Worm (Caenorhabditis elegans) whole organism, late embryonic: ENCODE measurements around the gene sru-24.

Experiments
- C38D4.7 ChIP-seq: fragments of 200-800 bp; sonication (Bioruptor generic); optimal IDR thresholded peaks from 2 replicates; lab custom pipeline; 2018; ENCODE audit warnings: mild to moderate bottlenecking, missing genetic modification characterization, moderate library complexity, missing compliant biosample characterization
- K09A11.1 ChIP-seq: sonication (generic microtip); optimal IDR thresholded peaks from 2 replicates; lab custom pipeline; 2017; ENCODE audit warnings: antibody characterized with exemption, mild to moderate bottlenecking, missing genetic modification characterization, missing compliant biosample characterization; ENCODE audit not compliant: insufficient read depth
- ahr-1 ChIP-seq: sonication (generic microtip); optimal IDR thresholded peaks from 2 replicates; lab custom pipeline; 2016; ENCODE audit warnings: missing genetic modification characterization, missing compliant biosample characterization
- ama-1 ChIP-seq: fragments of 150-350 bp; optimal IDR thresholded peaks from 2 replicates; lab custom pipeline; 2014
- ceh-14 ChIP-seq: sonication (generic microtip); optimal IDR thresholded peaks from 2 replicates; lab custom pipeline; 2016; ENCODE audit warnings: missing genotype, missing genetic modification characterization, missing compliant biosample characterization
- ceh-18 ChIP-seq: sonication (generic microtip); optimal IDR thresholded peaks from 2 replicates; lab custom pipeline; 2016; ENCODE audit warnings: missing genetic modification characterization, missing compliant biosample characterization
- ceh-19 ChIP-seq: fragments of 200-800 bp; sonication (Bioruptor generic); optimal IDR thresholded peaks from 2 replicates; lab custom pipeline; 2018; ENCODE audit warnings: mild to moderate bottlenecking, missing genetic modification characterization, missing compliant biosample characterization
- ceh-2 ChIP-seq: sonication (generic microtip); optimal IDR thresholded peaks from 2 replicates; lab custom pipeline; 2016; ENCODE audit warnings: missing genotype, missing genetic modification characterization, missing compliant biosample characterization
- ceh-22 ChIP-seq: sonication (generic microtip); optimal IDR thresholded peaks from 2 replicates; lab custom pipeline; 2017; ENCODE audit warnings: missing biosample characterization, missing genetic modification characterization
- ceh-24 ChIP-seq: sonication (generic microtip); optimal IDR thresholded peaks from 2 replicates; lab custom pipeline; 2016; ENCODE audit warnings: mild to moderate bottlenecking, missing genetic modification characterization, missing compliant biosample characterization
- ceh-30 ChIP-seq: fragments of 150-350 bp; optimal IDR thresholded peaks from 2 replicates; lab custom pipeline; 2014; ENCODE audit warnings: missing biosample characterization, missing genetic modification characterization
- ceh-34 ChIP-seq: sonication (generic microtip); optimal IDR thresholded peaks from 2 replicates; lab custom pipeline; 2016; ENCODE audit warnings: mild to moderate bottlenecking, missing genetic modification characterization, missing compliant biosample characterization
- ceh-48 ChIP-seq: sonication (generic microtip); optimal IDR thresholded peaks from 2 replicates; lab custom pipeline; 2016; ENCODE audit warnings: missing genetic modification characterization, inconsistent platforms, missing compliant biosample characterization
- ceh-6 ChIP-seq: fragments of 200-800 bp; sonication (Bioruptor generic); optimal IDR thresholded peaks from 2 replicates; lab custom pipeline; 2018; ENCODE audit warnings: mild to moderate bottlenecking, missing genetic modification characterization, missing compliant biosample characterization
- ceh-9 ChIP-seq: sonication (generic microtip); optimal IDR thresholded peaks from 2 replicates; lab custom pipeline; 2016; ENCODE audit warnings: mild to moderate bottlenecking, missing genetic modification characterization, inconsistent platforms, missing compliant biosample characterization
- che-1 ChIP-seq: sonication (generic microtip); optimal IDR thresholded peaks from 2 replicates; lab custom pipeline; 2016; ENCODE audit warnings: mild to moderate bottlenecking, missing genetic modification characterization, missing compliant biosample characterization
- dmd-4 ChIP-seq: sonication (generic microtip); optimal IDR thresholded peaks from 2 replicates; lab custom pipeline; 2016; ENCODE audit warnings: borderline replicate concordance, missing genetic modification characterization, missing compliant biosample characterization
- elt-4 ChIP-seq: sonication (generic microtip); optimal IDR thresholded peaks from 2 replicates; lab custom pipeline; 2016; ENCODE audit warnings: missing genetic modification characterization, missing compliant biosample characterization
- fax-1 ChIP-seq: sonication (generic microtip); optimal IDR thresholded peaks from 2 replicates; lab custom pipeline; 2016; ENCODE audit warnings: missing genotype, missing genetic modification characterization, missing compliant biosample characterization
- fkh-6 ChIP-seq: sonication (generic microtip); optimal IDR thresholded peaks from 2 replicates; lab custom pipeline; 2016; ENCODE audit warnings: missing genetic modification characterization, missing compliant biosample characterization
- gmeb-2 ChIP-seq: sonication (generic microtip); optimal IDR thresholded peaks from 2 replicates; lab custom pipeline; 2016; ENCODE audit warnings: missing genetic modification characterization, inconsistent platforms, missing compliant biosample characterization
- hlh-8 ChIP-seq: sonication (generic microtip); optimal IDR thresholded peaks from 2 replicates; lab custom pipeline; 2016; ENCODE audit warnings: missing genotype, missing genetic modification characterization, missing compliant biosample characterization
- lim-6 ChIP-seq: sonication (generic microtip); optimal IDR thresholded peaks from 2 replicates; lab custom pipeline; 2016; ENCODE audit warnings: missing genetic modification characterization, missing compliant biosample characterization
- lin-11 ChIP-seq: fragments of 200-800 bp; sonication (Bioruptor generic); optimal IDR thresholded peaks from 2 replicates; lab custom pipeline; 2018; ENCODE audit warnings: mild to moderate bottlenecking, missing genetic modification characterization, missing compliant biosample characterization
- madf-2 ChIP-seq: sonication (generic microtip); optimal IDR thresholded peaks from 2 replicates; lab custom pipeline; 2017; ENCODE audit warnings: missing genetic modification characterization, missing compliant biosample characterization
- mec-3 ChIP-seq: sonication (generic microtip); optimal IDR thresholded peaks from 2 replicates; lab custom pipeline; 2016; ENCODE audit warnings: borderline replicate concordance, missing genetic modification characterization, missing compliant biosample characterization
- nhr-11 ChIP-seq: fragments of 150-350 bp; optimal IDR thresholded peaks from 2 replicates; lab custom pipeline; 2014; ENCODE audit warnings: missing biosample characterization, missing genetic modification characterization
- nhr-232 ChIP-seq: sonication (generic microtip); optimal IDR thresholded peaks from 2 replicates; lab custom pipeline; 2016; ENCODE audit warnings: missing genetic modification characterization, missing compliant biosample characterization
- pax-1 ChIP-seq: fragments of 150-350 bp; optimal IDR thresholded peaks from 2 replicates; lab custom pipeline; 2014; ENCODE audit warnings: missing biosample characterization, missing genetic modification characterization
- sdc-2 ChIP-seq: sonication (generic microtip); optimal IDR thresholded peaks from 2 replicates; lab custom pipeline; 2016; ENCODE audit warnings: missing genotype, missing genetic modification characterization, missing compliant biosample characterization
- sox-2 ChIP-seq: fragments of 200-800 bp; sonication (Bioruptor generic); IDR thresholded peaks from 2 replicates; pipeline ENCODE4 v1.3.6; 2022; ENCODE audit warnings: missing genetic modification reagents, missing genetic modification characterization, missing compliant biosample characterization
- syd-9 ChIP-seq: sonication (generic microtip); optimal IDR thresholded peaks from 2 replicates; lab custom pipeline; 2016; ENCODE audit warnings: mild to moderate bottlenecking, missing genetic modification characterization, moderate library complexity, missing compliant biosample characterization
- tbx-2 ChIP-seq: sonication (generic microtip); optimal IDR thresholded peaks from 2 replicates; lab custom pipeline; 2016; ENCODE audit warnings: missing genetic modification characterization, missing compliant biosample characterization
- ttx-3 ChIP-seq: sonication (generic microtip); optimal IDR thresholded peaks from 2 replicates; lab custom pipeline; 2016; ENCODE audit warnings: missing genetic modification reagents, missing genetic modification characterization, missing compliant biosample characterization
- unc-42 ChIP-seq: sonication (generic microtip); optimal IDR thresholded peaks from 2 replicates; lab custom pipeline; 2016; ENCODE audit warnings: missing genotype, missing genetic modification characterization, missing compliant biosample characterization
- unc-55 ChIP-seq: sonication (generic microtip); optimal IDR thresholded peaks from 2 replicates; lab custom pipeline; 2017; ENCODE audit warnings: missing biosample characterization, missing genetic modification reagents, missing genetic modification characterization
- unc-86 ChIP-seq: sonication (generic microtip); optimal IDR thresholded peaks from 2 replicates; lab custom pipeline; 2016; ENCODE audit warnings: missing genetic modification characterization, missing compliant biosample characterization
- ztf-16 ChIP-seq: sonication (generic microtip); optimal IDR thresholded peaks from 2 replicates; lab custom pipeline; 2017; ENCODE audit warnings: missing genetic modification characterization, missing compliant biosample characterization

Gene sru-24

DNA sequence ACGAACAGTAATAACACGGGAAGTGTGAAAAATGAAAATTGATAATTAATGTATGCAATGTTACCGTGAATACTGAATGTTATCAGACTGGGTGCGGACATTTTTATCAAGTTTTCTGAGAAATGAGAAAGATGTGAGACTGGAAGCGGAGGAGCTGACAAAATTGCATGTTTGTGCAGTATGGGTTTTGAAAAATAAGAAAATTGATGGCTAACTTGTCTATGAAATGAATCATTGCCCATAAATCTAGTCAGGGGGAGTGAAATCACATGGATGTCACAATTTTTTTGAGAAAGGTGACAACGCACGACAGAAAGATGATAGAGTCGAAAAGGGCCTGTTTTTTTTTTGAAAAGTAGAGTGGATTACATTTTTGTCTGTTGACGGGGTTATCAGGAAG is at the start of gene sru-24:
Gene sru-24 (minus strand): TSS at position 101 of the 400 bp plus-strand sequence.
- TF ChIP-seq lin-11 (tag; lab: Kevin White, UChicago) (no peak), ceh-2 (tag; lab: Kevin White, UChicago) (no peak), ztf-16 (tag; lab: Kevin White, UChicago) (no peak), sdc-2 (no peak), syd-9 (tag; lab: Kevin White, UChicago) (no peak), ttx-3 (no peak), nhr-232 (tag; lab: Kevin White, UChicago) (no peak), ama-1 (lab: Kevin White, UChicago) (no peak), unc-42 (no peak), ceh-48 (tag; lab: Kevin White, UChicago) (no peak), unc-55 (no peak), hlh-8 (tag; lab: Kevin White, UChicago) (no peak), ceh-34 (tag; lab: Kevin White, UChicago) (no peak), ceh-6 (no peak), K09A11.1 (tag; lab: Kevin White, UChicago) (no peak), ceh-30 (no peak), ceh-24 (tag; lab: Kevin White, UChicago) (no peak), madf-2 (tag; lab: Kevin White, UChicago) (no peak)

DNA sequence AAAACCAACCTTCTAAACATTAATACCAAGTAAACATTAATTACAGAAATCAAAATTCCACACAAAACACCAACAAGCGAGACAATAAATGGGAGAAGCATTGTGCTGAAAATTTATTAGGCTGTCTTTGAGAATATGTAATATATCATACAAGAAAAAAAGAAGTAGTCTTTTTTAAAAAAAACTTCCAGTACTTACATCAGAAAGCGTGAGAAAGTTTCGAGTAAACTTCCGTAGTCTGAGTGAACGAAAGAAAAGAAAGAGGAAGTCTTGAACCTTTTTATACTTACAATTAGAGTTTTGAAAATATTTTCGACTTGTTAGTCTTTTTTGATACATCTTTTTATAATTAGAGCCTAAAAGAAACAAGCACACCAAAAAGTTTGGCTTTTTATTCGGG is 48.5 kb upstream of the sru-24 start, which contains the start of gene srbc-40:
Gene srbc-40 (minus strand): TSS at position 101 of the 400 bp plus-strand sequence.
- TF ChIP-seq ahr-1 (tag; lab: Kevin White, UChicago) = no peak
- TF ChIP-seq ceh-2 (tag; lab: Kevin White, UChicago) = no peak
- no peak for TF ChIP-seq ttx-3
- TF ChIP-seq ceh-19 (GFP tag; lab: Kevin White, UChicago) = no peak
- no peak for TF ChIP-seq syd-9 (tag; lab: Kevin White, UChicago)
- TF ChIP-seq ceh-48 (tag; lab: Kevin White, UChicago) = no peak
- no peak for TF ChIP-seq ceh-18 (tag; lab: Kevin White, UChicago)
- no peak for TF ChIP-seq pax-1 (tag; lab: Kevin White, UChicago)
- no peak for TF ChIP-seq dmd-4
- TF ChIP-seq fkh-6 (tag; lab: Kevin White, UChicago) = no peak
- TF ChIP-seq elt-4 (tag; lab: Kevin White, UChicago) = no peak
- no peak for TF ChIP-seq unc-86
- no peak for TF ChIP-seq gmeb-2 (tag; lab: Kevin White, UChicago)
- TF ChIP-seq ceh-14 (tag; lab: Kevin White, UChicago) = no peak
- no peak for TF ChIP-seq hlh-8 (tag; lab: Kevin White, UChicago)
- TF ChIP-seq sox-2 (GFP tag; lab: Robert Waterston, UW) = no peak
- TF ChIP-seq, all 69 proteins: peak for 0

DNA sequence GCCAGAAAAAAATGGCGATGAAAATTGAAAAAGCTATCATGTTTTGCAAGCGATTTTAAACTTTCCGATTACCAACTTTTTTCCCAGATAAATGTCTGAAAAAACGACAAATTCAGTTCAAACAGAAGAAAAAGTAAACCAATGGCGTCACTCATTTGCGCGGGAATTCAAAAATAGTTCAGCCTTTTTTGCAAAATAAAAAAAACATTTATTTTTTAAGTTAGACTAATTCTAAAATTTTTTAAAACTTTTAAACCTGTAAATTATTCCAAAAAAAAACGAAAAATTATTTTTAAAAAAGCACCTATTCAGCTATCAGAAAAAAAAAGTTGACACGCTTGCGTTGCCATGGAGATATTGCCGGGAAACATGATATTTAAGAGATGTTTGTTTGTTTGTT is 41.6 kb upstream of the sru-24 start, which contains the start of gene cyp-33C11:
Gene cyp-33C11 (minus strand): TSS at position 101 of the 400 bp plus-strand sequence.
- TF ChIP-seq elt-4 (tag; lab: Kevin White, UChicago) = no peak
- TF ChIP-seq unc-42 = no peak
- no peak for TF ChIP-seq ceh-22 (tag; lab: Kevin White, UChicago)
- no peak for TF ChIP-seq C38D4.7
- no peak for TF ChIP-seq che-1 (tag; lab: Kevin White, UChicago)
- no peak for TF ChIP-seq nhr-11 (tag; lab: Kevin White, UChicago)
- no peak for TF ChIP-seq lim-6 (tag; lab: Kevin White, UChicago)

DNA sequence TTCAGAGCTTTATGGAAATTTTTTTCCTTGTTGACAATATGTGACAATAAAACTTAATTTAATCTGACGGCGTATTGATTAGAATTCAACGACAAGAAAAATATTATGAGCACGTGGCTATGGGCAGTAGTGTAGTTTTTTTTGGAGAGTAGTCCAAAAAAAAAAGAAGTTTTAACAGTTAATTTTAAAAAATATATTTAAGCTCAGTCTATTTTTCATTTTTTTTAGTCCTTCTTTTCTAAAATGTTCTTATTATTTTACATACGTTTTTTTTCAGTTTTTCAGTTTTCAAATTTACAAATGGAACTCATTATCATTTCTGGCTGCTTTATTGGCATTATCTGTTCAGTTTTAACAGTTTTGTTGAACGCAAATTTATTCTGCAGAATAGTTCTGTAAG is 37.6 kb upstream of the sru-24 start, which contains the start of gene srbc-39:
Gene srbc-39 (plus strand): TSS at position 301 of the 400 bp plus-strand sequence.
- TF ChIP-seq ceh-24 (tag; lab: Kevin White, UChicago) = no peak

DNA sequence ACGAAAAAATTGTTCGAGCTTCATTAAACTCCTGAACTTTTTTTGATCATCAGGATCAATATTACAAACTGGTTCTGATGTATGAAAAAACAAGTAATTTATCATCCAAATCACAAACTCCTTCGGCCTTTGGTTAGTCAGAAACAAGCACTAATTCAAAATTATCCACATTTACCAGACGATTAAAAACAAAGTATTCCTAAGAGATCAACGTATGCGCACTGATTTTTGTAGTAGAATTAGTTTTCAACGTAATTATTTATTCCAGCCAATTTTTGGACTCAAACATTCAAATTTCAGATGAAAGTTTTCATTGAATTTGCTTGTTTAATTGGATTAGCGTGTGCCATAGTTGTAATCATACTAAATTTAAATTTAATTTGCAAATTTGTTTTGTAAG is 35.7 kb upstream of the sru-24 start, which contains the start of gene srbc-38:
Gene srbc-38 (plus strand): TSS at position 301 of the 400 bp plus-strand sequence.
- TF ChIP-seq unc-55 (no peak), ttx-3 (no peak), lin-11 (tag; lab: Kevin White, UChicago) (no peak), elt-4 (tag; lab: Kevin White, UChicago) (no peak), fax-1 (tag; lab: Kevin White, UChicago) (no peak), hlh-8 (tag; lab: Kevin White, UChicago) (no peak), mec-3 (no peak), ceh-9 (tag; lab: Kevin White, UChicago) (no peak), ama-1 (lab: Kevin White, UChicago) (no peak), madf-2 (tag; lab: Kevin White, UChicago) (no peak), tbx-2 (no peak), C38D4.7 (no peak), dmd-4 (no peak), ceh-14 (tag; lab: Kevin White, UChicago) (no peak), unc-42 (no peak), sox-2 (GFP tag; lab: Robert Waterston, UW) (no peak), ceh-2 (tag; lab: Kevin White, UChicago) (no peak)
